3 fruit fly cellular contexts compared by ENCODE assay signal in the genomic region with DNA sequence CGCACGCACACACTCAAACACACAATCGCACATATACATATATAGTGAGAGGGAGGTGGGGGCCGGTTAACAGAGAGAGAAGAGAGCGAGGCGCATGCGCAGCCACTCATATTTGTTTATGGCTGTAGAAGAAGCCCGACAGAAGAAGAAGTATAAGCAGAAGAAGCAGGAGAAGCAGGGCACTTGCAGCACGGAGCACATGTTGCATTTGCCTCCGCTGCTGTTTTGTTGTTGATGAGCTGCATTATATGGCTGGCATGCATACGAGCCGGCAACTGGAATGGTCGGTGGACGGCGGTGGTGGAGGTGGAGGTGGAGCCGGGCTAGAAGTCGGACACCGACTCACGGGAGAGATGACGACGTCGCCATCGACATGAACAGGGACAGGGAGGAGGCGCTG.
A peak's percentile ranks its signal among the peaks of the same experiment; 100 is the strongest.
TF ChIP-seq lines count a peak whose summit lies in the region.

No protein-coding gene starts in this region.

- no peak for TF ChIP-seq CTCF in whole organism, embryonic (GFP tag; optimal IDR thresholded peaks at IDR 0.05; lab: Kevin White, UChicago)

TF ChIP-seq in whole organism, embryonic, 481 proteins besides CTCF, POLR2A, EP300 and RAD21:
- peak; percentile 37 for TF ChIP-seq Nf-YC (tag; optimal IDR thresholded peaks at IDR 0.05; lab: Kevin White, UChicago)
- peak; percentile 67 for TF ChIP-seq cg (GFP tag; optimal IDR thresholded peaks at IDR 0.05; lab: Kevin White, UChicago)
- TF ChIP-seq HmgD (GFP tag; optimal IDR thresholded peaks at IDR 0.05; lab: Kevin White, UChicago) = no peak
- TF ChIP-seq danr (GFP tag; IDR thresholded peaks at IDR 0.05; lab: Robert Waterston, UW) = no peak
- no peak for TF ChIP-seq CG3163 (GFP tag; optimal IDR thresholded peaks at IDR 0.05; lab: Kevin White, UChicago)
- TF ChIP-seq CG5180 (GFP tag; optimal IDR thresholded peaks at IDR 0.05; lab: Kevin White, UChicago) = peak; percentile 40
- TF ChIP-seq CG13624 (GFP tag; optimal IDR thresholded peaks at IDR 0.05; lab: Kevin White, UChicago) = no peak
- TF ChIP-seq Nf-YB (GFP tag; optimal IDR thresholded peaks at IDR 0.05; lab: Kevin White, UChicago) = peak; percentile 91
- TF ChIP-seq CG10959 (GFP tag; IDR thresholded peaks at IDR 0.05; lab: Robert Waterston, UW) = no peak
- no peak for TF ChIP-seq CG6791 (GFP tag; IDR thresholded peaks at IDR 0.05; lab: Robert Waterston, UW; ENCODE audit: partially characterized antibody)
- no peak for TF ChIP-seq CG8089 (GFP tag; optimal IDR thresholded peaks at IDR 0.05; lab: Kevin White, UChicago)
- TF ChIP-seq CG17385 (GFP tag; optimal IDR thresholded peaks at IDR 0.05; lab: Kevin White, UChicago) = peak; percentile 31
- no peak for TF ChIP-seq CG18011 (GFP tag; optimal IDR thresholded peaks at IDR 0.05; lab: Kevin White, UChicago)
- TF ChIP-seq trh (GFP tag; optimal IDR thresholded peaks at IDR 0.05; lab: Kevin White, UChicago) = no peak
- TF ChIP-seq CG12942 (GFP tag; optimal IDR thresholded peaks at IDR 0.05; lab: Kevin White, UChicago) = no peak
- peak; percentile 63 for TF ChIP-seq pros (GFP tag; optimal IDR thresholded peaks at IDR 0.05; lab: Kevin White, UChicago)
- no peak for TF ChIP-seq CG17359 (tag; optimal IDR thresholded peaks at IDR 0.05; lab: Kevin White, UChicago)
- peak in 1 of 2 experiments; percentile 60 for TF ChIP-seq Trl (optimal IDR thresholded peaks at IDR 0.05; lab: Kevin White, UChicago)
- no peak for TF ChIP-seq Trl (GFP tag; optimal IDR thresholded peaks at IDR 0.05; lab: Kevin White, UChicago)
- peak; percentile 23 for TF ChIP-seq Jarid2 (GFP tag; optimal IDR thresholded peaks at IDR 0.05; lab: Kevin White, UChicago)
- no peak for TF ChIP-seq Hmx (GFP tag; optimal IDR thresholded peaks at IDR 0.05; lab: Kevin White, UChicago)
- no peak for TF ChIP-seq Hand (GFP tag; optimal IDR thresholded peaks at IDR 0.05; lab: Kevin White, UChicago)
- TF ChIP-seq CG3995 (GFP tag; optimal IDR thresholded peaks at IDR 0.05; lab: Kevin White, UChicago) = no peak
- no peak for TF ChIP-seq maf-S (GFP tag; optimal IDR thresholded peaks at IDR 0.05; lab: Kevin White, UChicago)
- peak; percentile 57 for TF ChIP-seq twi (tag; optimal IDR thresholded peaks at IDR 0.05; lab: Kevin White, UChicago)
- TF ChIP-seq CG8388 (GFP tag; optimal IDR thresholded peaks at IDR 0.05; lab: Kevin White, UChicago) = no peak
- TF ChIP-seq kni (GFP tag; optimal IDR thresholded peaks at IDR 0.05; lab: Kevin White, UChicago) = peak; percentile 1
- TF ChIP-seq ERR (GFP tag; optimal IDR thresholded peaks at IDR 0.05; lab: Kevin White, UChicago) = no peak

TF ChIP-seq in whole organism, prepupa, 60 proteins besides CTCF, POLR2A, EP300 and RAD21:
- no peak for TF ChIP-seq CG32006 (GFP tag; optimal IDR thresholded peaks at IDR 0.05; lab: Kevin White, UChicago)
- TF ChIP-seq CG10631 (GFP tag; optimal IDR thresholded peaks at IDR 0.05; lab: Kevin White, UChicago) = no peak
- no peak for TF ChIP-seq lz (GFP tag; optimal IDR thresholded peaks at IDR 0.05; lab: Kevin White, UChicago)
- no peak for TF ChIP-seq fkh (GFP tag; optimal IDR thresholded peaks at IDR 0.05; lab: Kevin White, UChicago)
- peak; percentile 28 for TF ChIP-seq dsx (GFP tag; optimal IDR thresholded peaks at IDR 0.05; lab: Kevin White, UChicago; ENCODE audit: poor library complexity, severe bottlenecking)
- no peak for TF ChIP-seq Smox (GFP tag; optimal IDR thresholded peaks at IDR 0.05; lab: Kevin White, UChicago)
- TF ChIP-seq CG8632 (GFP tag; optimal IDR thresholded peaks at IDR 0.05; lab: Kevin White, UChicago) = no peak
- no peak for TF ChIP-seq Eip75B (GFP tag; optimal IDR thresholded peaks at IDR 0.05; lab: Kevin White, UChicago)
- TF ChIP-seq ss (GFP tag; optimal IDR thresholded peaks at IDR 0.05; lab: Kevin White, UChicago) = peak in 1 of 2 experiments; percentile 20
- TF ChIP-seq acj6 (GFP tag; optimal IDR thresholded peaks at IDR 0.05; lab: Kevin White, UChicago) = no peak

TF ChIP-seq in whole organism, pupa, 21 proteins besides CTCF, POLR2A, EP300 and RAD21:
- peak; percentile 17 for TF ChIP-seq EcR (GFP tag; optimal IDR thresholded peaks at IDR 0.05; lab: Kevin White, UChicago)
- peak; percentile 61 for TF ChIP-seq CG13204 (GFP tag; optimal IDR thresholded peaks at IDR 0.05; lab: Kevin White, UChicago)
- no peak for TF ChIP-seq Snoo (tag; optimal IDR thresholded peaks at IDR 0.05; lab: Kevin White, UChicago)
